Worm (Caenorhabditis elegans): ENCODE results near the gene T11B7.2.
A peak's percentile ranks its signal among the peaks of the same experiment; 100 is the strongest.

T11B7.2 gene

ce11 chrIV:8815162-8815561, 29.2 kb downstream of the T11B7.2 start:
- TF ChIP-seq F52B5.7 (tag; optimal IDR thresholded peaks at IDR 0.05) (no peak), hlh-26 (GFP tag; conservative IDR thresholded peaks at IDR 0.05) (no peak)

DNA sequence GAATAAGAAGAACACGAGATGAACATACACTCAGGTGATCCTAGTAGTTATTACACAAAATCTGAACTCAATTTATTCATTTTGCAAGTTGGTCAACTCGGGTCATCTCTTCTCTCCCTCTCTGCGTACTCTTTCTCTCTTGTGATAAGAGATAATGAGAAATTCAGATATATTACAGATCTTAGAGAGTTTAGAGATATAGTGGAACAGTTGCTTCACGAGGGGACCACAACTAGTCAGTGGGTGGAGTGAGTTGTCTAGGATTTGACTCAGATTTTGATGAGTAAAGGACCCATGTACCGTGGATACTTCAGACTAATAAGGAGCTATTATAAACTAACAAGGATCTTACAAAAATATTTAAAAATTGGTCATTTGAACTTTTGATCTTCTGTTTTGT, 30.7 kb downstream of the T11B7.2 start, which contains the start of gene exc-5:
TSS of gene exc-5 (minus strand) at position 57 of the 400 bp plus-strand sequence.
- no peak for TF ChIP-seq unc-62 (GFP tag; optimal IDR thresholded peaks at IDR 0.05)
- no peak for TF ChIP-seq F22D6.2 (tag; optimal IDR thresholded peaks at IDR 0.05)
- TF ChIP-seq let-526 (GFP tag; IDR thresholded peaks at IDR 0.05) = no peak
- no peak for TF ChIP-seq B0261.1 (tag; optimal IDR thresholded peaks at IDR 0.05)
- no peak for TF ChIP-seq hlh-26 (GFP tag; conservative IDR thresholded peaks at IDR 0.05)
- TF ChIP-seq hsf-1 (GFP tag; IDR thresholded peaks at IDR 0.05) = no peak
- no peak for TF ChIP-seq T07F8.4 (tag; optimal IDR thresholded peaks at IDR 0.05)
- TF ChIP-seq mes-4 (tag; optimal IDR thresholded peaks at IDR 0.05) = no peak
- TF ChIP-seq sptf-2 (GFP tag; optimal IDR thresholded peaks at IDR 0.05) = no peak
- no peak for TF ChIP-seq C17E4.6 (GFP tag; IDR thresholded peaks at IDR 0.05)
- no peak for TF ChIP-seq Y79H2A.3 (GFP tag; conservative IDR thresholded peaks at IDR 0.05)
- no peak for TF ChIP-seq ets-4 (GFP tag; optimal IDR thresholded peaks at IDR 0.05)

ce11 chrIV:8807327-8807726, 37.0 kb downstream of the T11B7.2 start:
- TF ChIP-seq nhr-80 (tag; optimal IDR thresholded peaks at IDR 0.05) (peak; percentile 35), bed-2 (GFP tag; IDR thresholded peaks at IDR 0.05) (no peak)

DNA sequence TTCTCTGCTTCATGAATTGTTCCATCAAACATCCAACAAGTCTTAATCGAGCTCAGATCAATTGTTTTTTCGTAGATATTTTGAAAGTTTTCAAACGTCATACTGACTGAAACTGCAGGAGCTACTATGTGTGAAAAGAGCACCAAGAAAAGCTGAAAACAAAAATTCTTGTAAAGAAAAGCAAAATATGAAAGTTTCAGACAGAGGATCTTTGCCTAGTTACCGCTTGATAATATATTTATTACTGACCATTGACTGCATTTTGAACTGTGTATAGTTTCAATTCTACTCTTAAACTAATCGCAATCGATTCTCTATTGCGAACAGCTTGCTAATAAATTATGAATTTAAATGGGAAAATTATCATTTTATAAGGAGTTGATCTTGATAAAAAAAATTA, 46.1 kb downstream of the T11B7.2 start, which contains the start of gene clec-182:
TSS of gene clec-182 (minus strand) at position 101 of the 400 bp plus-strand sequence.
- TF ChIP-seq D2030.7 (GFP tag; IDR thresholded peaks at IDR 0.05) (no peak), snpc-3.4 (tag; optimal IDR thresholded peaks at IDR 0.05) (no peak), egrh-3 (GFP tag; IDR thresholded peaks at IDR 0.05) (no peak), let-526 (GFP tag; IDR thresholded peaks at IDR 0.05) (no peak), cebp-2 (GFP tag; IDR thresholded peaks at IDR 0.05) (no peak), ceh-79 (tag; optimal IDR thresholded peaks at IDR 0.05) (no peak), lag-1 (GFP tag; IDR thresholded peaks at IDR 0.05) (no peak), ztf-28 (GFP tag; IDR thresholded peaks at IDR 0.05) (no peak), lir-1 (GFP tag; conservative IDR thresholded peaks at IDR 0.05) (no peak), lin-26 (GFP tag; IDR thresholded peaks at IDR 0.05) (no peak), attf-6 (GFP tag; IDR thresholded peaks at IDR 0.05) (no peak)

- TF ChIP-seq nfyb-1 (GFP tag; IDR thresholded peaks at IDR 0.05) (no peak), nhr-179 (tag; optimal IDR thresholded peaks at IDR 0.05) (no peak), sea-2 (GFP tag; IDR thresholded peaks at IDR 0.05) (no peak), K12H6.12 (tag; optimal IDR thresholded peaks at IDR 0.05) (peak; percentile 16), T26A5.8 (tag; optimal IDR thresholded peaks at IDR 0.05) (no peak), Y67H2A.10 (GFP tag; conservative IDR thresholded peaks at IDR 0.05) (no peak), bed-1 (GFP tag; IDR thresholded peaks at IDR 0.05) (no peak), ceh-27 (GFP tag; optimal IDR thresholded peaks at IDR 0.05) (no peak)
Measured at ce11 chrIV:8796246-8796645, 48.1 kb downstream of the T11B7.2 start.
